Worm (Caenorhabditis elegans) whole organism, L4/young adult: ENCODE results near the gene fbxa-54.

Source experiments
- W03F9.2 ChIP-seq: fragments of 150-350 bp; optimal IDR thresholded peaks from 2 replicates; lab custom pipeline; 2014; ENCODE audit warnings: missing biosample characterization, missing genetic modification characterization
- dao-5 ChIP-seq: sonication (generic microtip); optimal IDR thresholded peaks from 2 replicates; lab custom pipeline; 2016; ENCODE audit warnings: missing genotype, missing genetic modification characterization, moderate library complexity, missing compliant biosample characterization
- him-1 ChIP-seq: sonication (generic microtip); optimal IDR thresholded peaks from 2 replicates; lab custom pipeline; 2016; ENCODE audit warnings: missing genotype, missing genetic modification reagents, missing genetic modification characterization, missing compliant biosample characterization

fbxa-54 gene

DNA sequence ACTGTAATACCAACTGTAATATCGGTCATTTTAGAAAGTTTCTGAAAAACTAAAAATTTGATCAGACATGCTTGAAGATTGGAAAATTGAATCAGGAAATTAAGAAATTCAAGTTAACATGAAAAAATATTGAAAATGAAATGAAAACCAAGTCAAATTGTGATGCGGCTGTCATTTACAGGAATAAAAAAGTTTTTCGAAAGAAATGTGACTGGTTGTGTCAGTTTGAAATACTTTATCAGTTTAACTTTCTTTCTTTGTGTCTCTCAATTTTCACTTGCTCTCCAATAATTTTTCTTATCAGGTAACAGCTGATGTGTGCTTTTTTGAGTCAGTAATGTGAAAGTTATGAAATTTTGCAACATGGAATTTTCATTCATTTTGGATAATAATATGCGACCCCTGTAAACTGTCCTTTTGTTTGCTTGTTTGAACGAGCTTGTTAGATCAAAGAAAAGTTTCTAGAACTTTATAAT is 9.8 kb upstream of the fbxa-54 start, which contains the start of gene fbxa-60:
fbxa-60 (minus strand) TSS at position 51 of the 476 bp plus-strand sequence.
- no peak for TF ChIP-seq dao-5
- TF ChIP-seq W03F9.2: no peak
- TF ChIP-seq him-1 (tag; lab: Kevin White, UChicago): no peak

- TF ChIP-seq W03F9.2 (no peak), him-1 (tag; lab: Kevin White, UChicago) (no peak), dao-5 (no peak)
Measured at ce11 chrIII:950472-950871, 5.7 kb upstream of the fbxa-54 start, which contains the start of the genes fbxa-67 and fbxa-11. Gene fbxa-67 (minus strand): TSS chrIII:950670. Gene fbxa-11 (plus strand): TSS chrIII:950869.

- TF ChIP-seq W03F9.2 (no peak), dao-5 (no peak), him-1 (tag; lab: Kevin White, UChicago) (no peak)
Measured at ce11 chrIII:952184-952583, 4.0 kb upstream of the fbxa-54 start, which contains the start of gene fbxa-10. Gene fbxa-10 (plus strand): TSS chrIII:952390.

- TF ChIP-seq dao-5 (no peak), W03F9.2 (no peak), him-1 (tag; lab: Kevin White, UChicago) (no peak)
Measured at ce11 chrIII:954553-954952, 1.6 kb upstream of the fbxa-54 start, which contains the start of the genes T12B5.15 and T12B5.14. Gene T12B5.15 (minus strand): TSS chrIII:954653. Gene T12B5.14 (plus strand): TSS chrIII:954873.

- no peak for TF ChIP-seq W03F9.2
- TF ChIP-seq dao-5: no peak
- no peak for TF ChIP-seq him-1 (tag; lab: Kevin White, UChicago)
Measured at ce11 chrIII:961948-962347, 5.8 kb downstream of the fbxa-54 start, which contains the start of gene fbxa-51. Gene fbxa-51 (plus strand): TSS chrIII:962269.

- no peak for TF ChIP-seq W03F9.2
- TF ChIP-seq him-1 (tag; lab: Kevin White, UChicago): no peak
- no peak for TF ChIP-seq dao-5
Measured at ce11 chrIII:964637-965036, 8.5 kb downstream of the fbxa-54 start.

DNA sequence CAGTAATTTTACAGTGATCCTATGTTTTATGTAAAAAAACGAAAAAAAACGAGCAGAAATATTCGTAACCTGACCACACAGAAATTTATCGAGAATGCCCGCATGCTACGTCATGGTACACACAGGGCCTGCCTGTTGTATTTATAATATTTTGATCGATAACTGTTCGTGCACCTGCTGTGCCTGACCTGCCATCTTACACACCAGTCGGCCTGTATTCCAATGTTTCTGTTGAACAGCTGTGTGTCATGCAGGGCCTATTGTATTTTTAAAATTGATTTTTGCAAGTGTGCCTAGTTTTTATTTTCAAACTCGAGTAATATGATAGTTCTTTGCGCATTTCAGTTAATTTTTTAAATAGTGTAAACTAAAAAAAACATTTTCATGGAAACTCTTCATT is 10.1 kb downstream of the fbxa-54 start:
- TF ChIP-seq dao-5: no peak
- no peak for TF ChIP-seq W03F9.2
- no peak for TF ChIP-seq him-1 (tag; lab: Kevin White, UChicago)

DNA sequence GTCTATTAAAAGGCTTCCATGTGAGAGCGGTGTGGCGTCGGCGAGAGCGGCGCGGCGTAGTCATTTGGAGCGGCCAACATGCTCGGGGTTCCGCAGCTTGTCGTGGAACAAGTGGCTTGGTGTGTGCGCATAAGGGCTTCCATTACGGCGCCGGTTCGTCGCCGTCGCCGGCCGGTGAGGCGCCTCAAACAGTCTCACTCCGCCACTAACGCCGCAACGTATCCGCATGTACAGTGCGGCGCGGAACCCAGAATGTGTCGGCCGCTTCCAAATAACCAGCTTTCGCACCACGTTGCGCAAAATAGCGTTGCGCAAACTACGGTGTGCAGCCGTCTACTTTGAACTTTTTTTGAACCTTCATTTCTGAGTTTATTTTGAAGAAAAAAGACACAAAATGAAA is 14.8 kb downstream of the fbxa-54 start:
- TF ChIP-seq W03F9.2: no peak
- no peak for TF ChIP-seq him-1 (tag; lab: Kevin White, UChicago)
- no peak for TF ChIP-seq dao-5

- TF ChIP-seq dao-5 (no peak), him-1 (tag; lab: Kevin White, UChicago) (no peak), W03F9.2 (no peak)
Measured at ce11 chrIII:978889-979288, 22.8 kb downstream of the fbxa-54 start.

DNA sequence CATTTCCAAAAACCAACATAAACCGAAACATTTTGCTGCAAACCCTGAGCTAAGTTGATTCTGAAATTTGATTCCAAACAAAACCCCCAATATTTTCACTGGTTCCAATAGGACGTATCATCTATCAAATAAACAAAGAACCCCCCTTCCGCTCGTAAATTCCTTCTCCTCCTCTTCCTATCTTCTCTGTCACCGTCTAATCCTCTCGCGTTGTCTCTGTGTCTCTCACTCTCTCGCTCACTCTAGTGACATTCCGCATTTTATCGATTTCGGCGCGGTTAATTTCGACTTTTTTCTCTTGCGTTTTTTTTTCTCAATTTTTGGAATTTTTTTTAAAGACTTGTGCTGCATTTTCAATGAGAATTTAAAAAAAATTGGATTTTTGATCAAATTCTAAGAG is 25.8 kb downstream of the fbxa-54 start:
- TF ChIP-seq dao-5 (no peak), W03F9.2 (no peak), him-1 (tag; lab: Kevin White, UChicago) (no peak)

DNA sequence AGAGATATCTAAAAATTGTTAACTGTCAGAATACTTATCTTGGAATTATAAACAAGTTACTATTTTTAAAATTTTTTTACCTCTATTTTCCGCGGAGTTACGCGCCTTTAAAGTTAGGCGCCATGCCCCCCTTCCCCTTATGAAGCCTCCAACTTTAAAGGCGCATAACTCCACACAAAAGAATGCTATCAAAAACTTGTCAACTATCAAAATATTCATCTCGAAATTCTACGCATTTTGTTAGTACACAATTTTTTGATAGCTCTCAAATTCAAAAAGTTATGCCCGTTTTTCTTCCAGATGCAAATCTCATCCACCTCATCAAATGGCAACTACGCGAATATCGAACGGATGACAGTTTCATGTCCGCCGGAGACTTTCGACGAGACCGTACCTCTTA is 26.8 kb downstream of the fbxa-54 start, which contains the start of gene tbc-10:
tbc-10 (plus strand) TSS at position 301 of the 400 bp plus-strand sequence.
- no peak for TF ChIP-seq him-1 (tag; lab: Kevin White, UChicago)

DNA sequence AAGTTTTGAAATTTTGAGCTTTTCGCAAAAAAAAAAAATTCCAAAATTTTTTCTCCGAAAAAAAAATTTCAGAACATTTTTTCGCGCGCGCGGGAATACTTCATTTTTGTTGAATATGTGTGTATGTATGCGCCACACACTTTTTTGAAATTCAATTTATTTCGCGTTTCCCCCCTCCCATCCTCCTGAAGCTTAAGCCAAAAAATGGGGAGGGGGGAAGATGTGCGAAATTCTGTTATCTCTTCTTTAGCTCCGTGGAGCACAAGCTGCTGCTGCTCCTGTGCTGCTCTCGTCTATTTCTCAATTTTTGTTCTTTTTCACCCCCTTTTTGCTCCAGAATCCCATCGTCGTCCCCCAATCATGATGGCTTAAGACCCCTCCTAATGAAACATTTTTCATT is 33.4 kb downstream of the fbxa-54 start:
- TF ChIP-seq dao-5: no peak
- TF ChIP-seq him-1 (tag; lab: Kevin White, UChicago): no peak
- TF ChIP-seq W03F9.2: no peak

DNA sequence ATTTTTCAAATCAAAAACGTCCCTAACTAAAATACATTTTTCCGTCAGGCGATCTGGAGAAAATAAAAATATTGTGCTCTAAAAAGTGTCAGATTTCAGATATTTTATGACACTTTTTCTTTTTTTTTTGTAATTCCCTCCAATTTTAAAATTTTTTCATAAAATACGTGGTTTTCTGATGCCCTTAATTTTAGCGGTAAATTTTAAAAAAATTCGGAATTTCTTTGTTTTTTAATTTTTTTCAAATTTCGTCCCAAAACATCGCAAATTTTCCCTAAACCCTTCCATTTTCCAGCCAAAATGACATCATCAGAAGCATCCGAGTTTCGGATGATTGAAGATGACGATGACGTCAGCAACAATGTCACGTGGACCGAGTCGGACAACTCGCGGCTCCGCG is 35.4 kb downstream of the fbxa-54 start, which contains the start of gene trp-2:
trp-2 (plus strand) TSS at position 301 of the 400 bp plus-strand sequence.
- no peak for TF ChIP-seq dao-5
- no peak for TF ChIP-seq W03F9.2
- no peak for TF ChIP-seq him-1 (tag; lab: Kevin White, UChicago)

DNA sequence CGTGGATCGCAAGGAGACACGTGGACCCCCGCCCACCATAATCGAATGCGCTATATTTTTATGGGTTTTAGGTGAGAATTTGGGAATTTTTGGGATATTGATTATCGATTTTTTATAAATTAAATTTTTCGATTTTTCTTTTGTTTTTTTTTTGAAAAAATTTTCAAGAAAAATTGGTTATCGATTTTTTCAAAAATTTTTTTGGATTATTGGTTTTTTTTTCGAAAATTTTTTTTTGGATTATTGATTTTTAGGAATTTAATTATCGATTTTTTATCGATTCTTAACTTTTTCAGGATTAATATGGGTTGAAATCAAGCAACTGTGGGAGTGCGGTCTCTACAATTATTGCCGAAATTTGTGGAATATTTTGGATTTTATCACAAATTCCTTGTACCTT is 40.4 kb downstream of the fbxa-54 start:
- no peak for TF ChIP-seq W03F9.2
- no peak for TF ChIP-seq dao-5
- no peak for TF ChIP-seq him-1 (tag; lab: Kevin White, UChicago)

DNA sequence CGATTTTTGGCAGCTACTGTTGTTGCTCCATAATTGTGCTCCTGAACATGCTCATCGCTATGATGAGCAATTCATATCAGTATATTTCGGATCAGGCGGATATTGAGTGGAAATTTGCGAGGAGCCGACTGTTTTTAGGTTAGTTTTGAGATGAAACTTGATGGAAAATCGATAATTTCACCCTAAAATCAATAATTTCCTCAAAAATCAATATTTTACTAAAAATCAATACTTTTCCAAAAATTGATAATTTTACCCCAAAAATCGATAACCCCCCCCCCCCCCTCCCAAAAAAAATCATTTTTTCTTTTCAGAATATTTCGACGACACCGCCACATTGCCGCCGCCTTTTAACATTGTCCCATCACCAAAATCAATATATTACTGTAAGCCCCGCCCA is 42.7 kb downstream of the fbxa-54 start:
- TF ChIP-seq dao-5: no peak
- no peak for TF ChIP-seq him-1 (tag; lab: Kevin White, UChicago)
- TF ChIP-seq W03F9.2: no peak

- TF ChIP-seq him-1 (tag; lab: Kevin White, UChicago): no peak
- TF ChIP-seq dao-5: no peak
- no peak for TF ChIP-seq W03F9.2
Measured at ce11 chrIII:1001297-1001696, 45.2 kb downstream of the fbxa-54 start, which contains the start of gene R06B10.7. Gene R06B10.7 (minus strand): TSS chrIII:1001397.
